In the genomic region with DNA sequence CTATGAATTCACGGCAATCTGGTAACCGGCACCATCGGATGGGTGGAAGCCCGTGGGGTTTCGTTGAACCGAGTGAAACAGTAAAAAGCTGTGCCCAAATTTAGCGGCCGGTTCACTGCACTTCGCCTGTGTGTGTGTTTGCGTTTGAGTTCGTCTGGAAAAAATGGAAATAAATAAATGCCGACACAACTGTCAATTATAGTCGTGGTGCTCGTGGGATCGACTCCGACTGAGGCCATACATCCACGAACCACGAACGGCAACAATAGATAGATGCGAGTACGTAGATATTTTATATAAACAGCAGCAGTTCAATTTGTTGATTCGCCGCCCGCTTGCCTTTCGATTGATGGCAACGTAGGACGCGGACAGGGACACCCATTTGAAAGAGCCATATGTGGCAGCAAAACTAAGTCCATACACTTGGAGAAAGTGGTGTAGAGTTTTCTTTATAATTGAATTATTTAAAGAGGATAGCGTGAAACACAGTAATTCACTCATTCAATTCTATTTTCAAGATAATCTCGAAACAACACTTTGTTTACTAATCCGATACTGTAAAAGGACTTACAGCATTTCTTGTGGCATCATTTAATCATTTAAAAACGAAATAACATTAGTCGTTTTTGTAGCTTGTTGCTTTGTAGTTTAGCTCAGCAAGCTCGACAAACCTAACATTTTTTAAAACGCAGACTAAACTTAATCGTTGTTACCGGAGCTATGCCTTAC, we compare ENCODE assay signal across 1 fruit fly cellular context.
TF ChIP-seq lines count a peak whose summit lies in the region.

No protein-coding gene starts in this region.

TF ChIP-seq in whole organism, embryonic, 481 proteins besides CTCF, POLR2A, EP300 and RAD21 (continued from another document and continues in another):
- TF ChIP-seq btn (GFP tag; optimal IDR thresholded peaks at IDR 0.05; lab: Kevin White, UChicago) (no peak), CG3838 (GFP tag; optimal IDR thresholded peaks at IDR 0.05; lab: Kevin White, UChicago) (no peak), CG31388 (GFP tag; optimal IDR thresholded peaks at IDR 0.05; lab: Kevin White, UChicago) (no peak), CG7271 (tag; optimal IDR thresholded peaks at IDR 0.05; lab: Kevin White, UChicago) (peak; percentile 2), pzg (GFP tag; optimal IDR thresholded peaks at IDR 0.05; lab: Kevin White, UChicago) (no peak), CG43689 (GFP tag; IDR thresholded peaks at IDR 0.05; lab: Robert Waterston, UW) (no peak), CG34376 (GFP tag; optimal IDR thresholded peaks at IDR 0.05; lab: Kevin White, UChicago) (no peak), bowl (GFP tag; IDR thresholded peaks at IDR 0.05; lab: Robert Waterston, UW) (0 out of 2 replicates have a peak, but pooled peaks have one; percentile 7), danr (GFP tag; IDR thresholded peaks at IDR 0.05; lab: Robert Waterston, UW) (no peak), CG6254 (GFP tag; optimal IDR thresholded peaks at IDR 0.05; lab: Kevin White, UChicago) (no peak), CG4328 (GFP tag; optimal IDR thresholded peaks at IDR 0.05; lab: Kevin White, UChicago) (peak; percentile 34), CG4404 (GFP tag; IDR thresholded peaks at IDR 0.05; lab: Robert Waterston, UW) (no peak), grau (tag; optimal IDR thresholded peaks at IDR 0.05; lab: Kevin White, UChicago) (peak; percentile 0), CG11398 (GFP tag; optimal IDR thresholded peaks at IDR 0.05; lab: Kevin White, UChicago) (no peak), sim (GFP tag; IDR thresholded peaks at IDR 0.05; lab: Robert Waterston, UW) (no peak), gcm (GFP tag; optimal IDR thresholded peaks at IDR 0.05; lab: Kevin White, UChicago) (peak; percentile 38), Hey (tag; optimal IDR thresholded peaks at IDR 0.05; lab: Kevin White, UChicago) (peak; percentile 28), bab2 (GFP tag; optimal IDR thresholded peaks at IDR 0.05; lab: Kevin White, UChicago) (no peak), Gug (GFP tag; IDR thresholded peaks at IDR 0.05; lab: Robert Waterston, UW) (no peak), ato (GFP tag; IDR thresholded peaks at IDR 0.05; lab: Robert Waterston, UW; ENCODE audit: partially characterized antibody) (no peak), CG2129 (GFP tag; IDR thresholded peaks at IDR 0.05; lab: Robert Waterston, UW; ENCODE audit: partially characterized antibody) (no peak), Dad (GFP tag; optimal IDR thresholded peaks at IDR 0.05; lab: Kevin White, UChicago) (peak; percentile 9), CG18619 (GFP tag; optimal IDR thresholded peaks at IDR 0.05; lab: Kevin White, UChicago) (no peak), CG3163 (GFP tag; optimal IDR thresholded peaks at IDR 0.05; lab: Kevin White, UChicago) (no peak), CG14014 (GFP tag; IDR thresholded peaks at IDR 0.05; lab: Robert Waterston, UW) (no peak), CG8089 (GFP tag; optimal IDR thresholded peaks at IDR 0.05; lab: Kevin White, UChicago) (no peak), Drgx (GFP tag; IDR thresholded peaks at IDR 0.05; lab: Robert Waterston, UW) (no peak), CG6683 (GFP tag; optimal IDR thresholded peaks at IDR 0.05; lab: Kevin White, UChicago) (no peak), chm (GFP tag; IDR thresholded peaks at IDR 0.05; lab: Robert Waterston, UW) (no peak), gem (tag; optimal IDR thresholded peaks at IDR 0.05; lab: Kevin White, UChicago) (peak; percentile 51), psq (GFP tag; optimal IDR thresholded peaks at IDR 0.05; lab: Kevin White, UChicago) (no peak), Blimp-1 (GFP tag; optimal IDR thresholded peaks at IDR 0.05; lab: Kevin White, UChicago) (no peak), shn (GFP tag; optimal IDR thresholded peaks at IDR 0.05; lab: Kevin White, UChicago) (peak; percentile 10), Max (GFP tag; optimal IDR thresholded peaks at IDR 0.05; lab: Kevin White, UChicago) (no peak), CG8478 (optimal IDR thresholded peaks at IDR 0.05; lab: Kevin White, UChicago) (no peak), Xrp1 (GFP tag; IDR thresholded peaks at IDR 0.05; lab: Robert Waterston, UW) (peak; percentile 55; the same call in 1 of the 2 replicates), CG10543 (GFP tag; optimal IDR thresholded peaks at IDR 0.05; lab: Kevin White, UChicago) (peak; percentile 23), oc (tag; optimal IDR thresholded peaks at IDR 0.05; lab: Kevin White, UChicago) (no peak), CG8765 (GFP tag; IDR thresholded peaks at IDR 0.05; lab: Robert Waterston, UW) (no peak), CG10366 (GFP tag; IDR thresholded peaks at IDR 0.05; lab: Robert Waterston, UW) (no peak), gt (GFP tag; IDR thresholded peaks at IDR 0.05; lab: Robert Waterston, UW) (no peak), BtbVII (GFP tag; optimal IDR thresholded peaks at IDR 0.05; lab: Kevin White, UChicago) (no peak), CG15073 (GFP tag; optimal IDR thresholded peaks at IDR 0.05; lab: Kevin White, UChicago) (no peak), CG7928 (GFP tag; optimal IDR thresholded peaks at IDR 0.05; lab: Kevin White, UChicago) (no peak), Med (GFP tag; lab: Kevin White, UChicago) (peak; percentile 64), az2 (GFP tag; optimal IDR thresholded peaks at IDR 0.05; lab: Kevin White, UChicago) (no peak), Fer1 (GFP tag; optimal IDR thresholded peaks at IDR 0.05; lab: Kevin White, UChicago) (no peak), bcd (GFP tag; optimal IDR thresholded peaks at IDR 0.05; lab: Kevin White, UChicago) (no peak), esg (GFP tag; conservative IDR thresholded peaks at IDR 0.05; lab: Robert Waterston, UW) (0 out of 2 replicates have a peak, but pooled peaks have one; percentile 11), nau (GFP tag; optimal IDR thresholded peaks at IDR 0.05; lab: Kevin White, UChicago) (no peak), sens-2 (GFP tag; IDR thresholded peaks at IDR 0.05; lab: Robert Waterston, UW) (no peak), Sox102F (GFP tag; optimal IDR thresholded peaks at IDR 0.05; lab: Kevin White, UChicago) (peak; percentile 3), Ada2b (GFP tag; IDR thresholded peaks at IDR 0.05; lab: Robert Waterston, UW) (no peak), Doc2 (GFP tag; IDR thresholded peaks at IDR 0.05; lab: Robert Waterston, UW) (no peak), ken (GFP tag; IDR thresholded peaks at IDR 0.05; lab: Robert Waterston, UW) (peak; percentile 35; the same call in 1 of the 3 replicates), Optix (GFP tag; IDR thresholded peaks at IDR 0.05; lab: Robert Waterston, UW) (no peak), gro (GFP tag; optimal IDR thresholded peaks at IDR 0.05; lab: Kevin White, UChicago) (no peak), ac (GFP tag; optimal IDR thresholded peaks at IDR 0.05; lab: Kevin White, UChicago) (peak; percentile 14), dysf (GFP tag; IDR thresholded peaks at IDR 0.05; lab: Robert Waterston, UW) (no peak), Neu2 (GFP tag; optimal IDR thresholded peaks at IDR 0.05; lab: Kevin White, UChicago; ENCODE audit: borderline replicate concordance) (no peak), h (optimal IDR thresholded peaks at IDR 0.05; lab: Kevin White, UChicago) (no peak), tgo (GFP tag; IDR thresholded peaks at IDR 0.05; lab: Robert Waterston, UW) (no peak), CG11723 (GFP tag; optimal IDR thresholded peaks at IDR 0.05; lab: Kevin White, UChicago) (no peak), CG6854 (GFP tag; optimal IDR thresholded peaks at IDR 0.05; lab: Kevin White, UChicago) (no peak), lov (optimal IDR thresholded peaks at IDR 0.05; lab: Kevin White, UChicago) (no peak), lov (GFP tag; IDR thresholded peaks at IDR 0.05; lab: Robert Waterston, UW) (no peak), vfl (GFP tag; optimal IDR thresholded peaks at IDR 0.05; lab: Kevin White, UChicago) (no peak), fd3F (GFP tag; optimal IDR thresholded peaks at IDR 0.05; lab: Kevin White, UChicago) (no peak), odd (GFP tag; optimal IDR thresholded peaks at IDR 0.05; lab: Kevin White, UChicago) (no peak), Ravus (GFP tag; IDR thresholded peaks at IDR 0.05; lab: Robert Waterston, UW) (no peak), Hand (GFP tag; optimal IDR thresholded peaks at IDR 0.05; lab: Kevin White, UChicago) (no peak), CG5180 (GFP tag; optimal IDR thresholded peaks at IDR 0.05; lab: Kevin White, UChicago) (peak; percentile 24), HLH54F (GFP tag; optimal IDR thresholded peaks at IDR 0.05; lab: Kevin White, UChicago) (no peak), trh (GFP tag; optimal IDR thresholded peaks at IDR 0.05; lab: Kevin White, UChicago) (no peak), zen2 (GFP tag; IDR thresholded peaks at IDR 0.05; lab: Robert Waterston, UW; ENCODE audit: partially characterized antibody) (no peak), HmgD (GFP tag; optimal IDR thresholded peaks at IDR 0.05; lab: Kevin White, UChicago) (no peak), Bteb2 (GFP tag; optimal IDR thresholded peaks at IDR 0.05; lab: Kevin White, UChicago) (no peak), hth (optimal IDR thresholded peaks at IDR 0.05; lab: Kevin White, UChicago) (no peak), slou (GFP tag; optimal IDR thresholded peaks at IDR 0.05; lab: Kevin White, UChicago) (no peak), CG12071 (GFP tag; optimal IDR thresholded peaks at IDR 0.05; lab: Kevin White, UChicago) (peak; percentile 2), ftz-f1 (GFP tag; optimal IDR thresholded peaks at IDR 0.05; lab: Kevin White, UChicago) (no peak), CG8388 (GFP tag; optimal IDR thresholded peaks at IDR 0.05; lab: Kevin White, UChicago) (peak; percentile 27), Fer3 (tag; optimal IDR thresholded peaks at IDR 0.05; lab: Kevin White, UChicago) (no peak), p53 (GFP tag; optimal IDR thresholded peaks at IDR 0.05; lab: Kevin White, UChicago) (no peak), CG13123 (GFP tag; optimal IDR thresholded peaks at IDR 0.05; lab: Kevin White, UChicago) (no peak), kay (GFP tag; optimal IDR thresholded peaks at IDR 0.05; lab: Kevin White, UChicago) (no peak), CG7987 (GFP tag; optimal IDR thresholded peaks at IDR 0.05; lab: Kevin White, UChicago) (peak; percentile 19), CG12299 (tag; optimal IDR thresholded peaks at IDR 0.05; lab: Kevin White, UChicago) (no peak), Sry-β (GFP tag; optimal IDR thresholded peaks at IDR 0.05; lab: Kevin White, UChicago) (no peak), wek (GFP tag; optimal IDR thresholded peaks at IDR 0.05; lab: Kevin White, UChicago) (no peak), zf30C (GFP tag; optimal IDR thresholded peaks at IDR 0.05; lab: Kevin White, UChicago) (peak; percentile 71), nmo (GFP tag; optimal IDR thresholded peaks at IDR 0.05; lab: Kevin White, UChicago) (peak; percentile 24), CG4820 (GFP tag; optimal IDR thresholded peaks at IDR 0.05; lab: Kevin White, UChicago) (no peak), CG9817 (tag; optimal IDR thresholded peaks at IDR 0.05; lab: Kevin White, UChicago) (no peak), her (GFP tag; optimal IDR thresholded peaks at IDR 0.05; lab: Kevin White, UChicago) (no peak), ab (GFP tag; optimal IDR thresholded peaks at IDR 0.05; lab: Kevin White, UChicago) (no peak), CG13296 (GFP tag; optimal IDR thresholded peaks at IDR 0.05; lab: Kevin White, UChicago) (peak; percentile 12), CG1792 (GFP tag; optimal IDR thresholded peaks at IDR 0.05; lab: Kevin White, UChicago) (no peak), Sry-δ (GFP tag; optimal IDR thresholded peaks at IDR 0.05; lab: Kevin White, UChicago) (no peak), CG2120 (GFP tag; optimal IDR thresholded peaks at IDR 0.05; lab: Kevin White, UChicago) (no peak), sc (optimal IDR thresholded peaks at IDR 0.05; lab: Kevin White, UChicago) (no peak), sc (GFP tag; optimal IDR thresholded peaks at IDR 0.05; lab: Kevin White, UChicago) (no peak), Ptx1 (GFP tag; IDR thresholded peaks at IDR 0.05; lab: Robert Waterston, UW) (peak; percentile 11; the same call in 1 of the 2 replicates), cwo (GFP tag; optimal IDR thresholded peaks at IDR 0.05; lab: Kevin White, UChicago) (no peak), CG2875 (GFP tag; optimal IDR thresholded peaks at IDR 0.05; lab: Kevin White, UChicago) (no peak), CG17829 (tag; optimal IDR thresholded peaks at IDR 0.05; lab: Kevin White, UChicago) (peak; percentile 16), aop (GFP tag; IDR thresholded peaks at IDR 0.05; lab: Robert Waterston, UW) (no peak), toy (GFP tag; IDR thresholded peaks at IDR 0.05; lab: Robert Waterston, UW) (no peak), MBD-R2 (GFP tag; IDR thresholded peaks at IDR 0.05; lab: Robert Waterston, UW) (no peak), CG32532 (GFP tag; IDR thresholded peaks at IDR 0.05; lab: Robert Waterston, UW) (no peak), disco-r (GFP tag; optimal IDR thresholded peaks at IDR 0.05; lab: Kevin White, UChicago) (no peak), ranshi (GFP tag; IDR thresholded peaks at IDR 0.05; lab: Robert Waterston, UW) (no peak), run (tag; optimal IDR thresholded peaks at IDR 0.05; lab: Kevin White, UChicago) (peak; percentile 6), Hr51 (GFP tag; optimal IDR thresholded peaks at IDR 0.05; lab: Kevin White, UChicago) (no peak), CG13424 (tag; optimal IDR thresholded peaks at IDR 0.05; lab: Kevin White, UChicago) (peak; percentile 8), jigr1 (GFP tag; IDR thresholded peaks at IDR 0.05; lab: Robert Waterston, UW) (no peak), peb (GFP tag; IDR thresholded peaks at IDR 0.05; lab: Robert Waterston, UW) (no peak), H15 (GFP tag; IDR thresholded peaks at IDR 0.05; lab: Robert Waterston, UW) (no peak), CG17802 (tag; optimal IDR thresholded peaks at IDR 0.05; lab: Kevin White, UChicago) (no peak), chn (GFP tag; optimal IDR thresholded peaks at IDR 0.05; lab: Kevin White, UChicago) (no peak), CG9797 (GFP tag; optimal IDR thresholded peaks at IDR 0.05; lab: Kevin White, UChicago) (no peak), seq (GFP tag; IDR thresholded peaks at IDR 0.05; lab: Robert Waterston, UW) (no peak), Scr (GFP tag; IDR thresholded peaks at IDR 0.05; lab: Robert Waterston, UW; ENCODE audit: partially characterized antibody) (no peak), CG13624 (GFP tag; optimal IDR thresholded peaks at IDR 0.05; lab: Kevin White, UChicago) (no peak), CG4854 (GFP tag; optimal IDR thresholded peaks at IDR 0.05; lab: Kevin White, UChicago) (no peak), Hr3 (GFP tag; optimal IDR thresholded peaks at IDR 0.05; lab: Kevin White, UChicago) (no peak), CG17912 (GFP tag; optimal IDR thresholded peaks at IDR 0.05; lab: Kevin White, UChicago) (no peak), Abd-B (GFP tag; optimal IDR thresholded peaks at IDR 0.05; lab: Kevin White, UChicago) (no peak), nerfin-2 (GFP tag; IDR thresholded peaks at IDR 0.05; lab: Robert Waterston, UW; ENCODE audit: partially characterized antibody) (no peak), dan (GFP tag; IDR thresholded peaks at IDR 0.05; lab: Robert Waterston, UW) (no peak)
